Worm (Caenorhabditis elegans): ENCODE measurements around the gene flr-1.

flr-1 gene

ce11 chrX:13502282-13502681 lies 45.9 kb upstream of the flr-1 start:
- TF ChIP-seq irx-1 (tag; optimal IDR thresholded peaks at IDR 0.05) = no peak
- TF ChIP-seq elt-2 (tag; optimal IDR thresholded peaks at IDR 0.05) = no peak
- no peak for TF ChIP-seq ztf-11 (tag; optimal IDR thresholded peaks at IDR 0.05)
- TF ChIP-seq ceh-90 (tag; optimal IDR thresholded peaks at IDR 0.05) = no peak
- peak in 1 of 2 experiments; percentile 5 for TF ChIP-seq lin-35 (GFP tag; optimal IDR thresholded peaks at IDR 0.05)
- no peak for TF ChIP-seq hlh-4 (tag; optimal IDR thresholded peaks at IDR 0.05)
- TF ChIP-seq mab-9 (GFP tag; IDR thresholded peaks at IDR 0.05) = no peak
- no peak for TF ChIP-seq nhr-77 (tag; optimal IDR thresholded peaks at IDR 0.05)
- no peak for TF ChIP-seq pax-3 (tag; optimal IDR thresholded peaks at IDR 0.05)
- no peak for TF ChIP-seq jun-1 (tag; optimal IDR thresholded peaks at IDR 0.05)
- TF ChIP-seq F16B12.6 (tag; optimal IDR thresholded peaks at IDR 0.05) = no peak
- no peak for TF ChIP-seq nhr-12 (tag; optimal IDR thresholded peaks at IDR 0.05)
- TF ChIP-seq dsc-1 (tag; optimal IDR thresholded peaks at IDR 0.05) = peak; percentile 7
- no peak for TF ChIP-seq elt-3 (tag; optimal IDR thresholded peaks at IDR 0.05)
- no peak for TF ChIP-seq unc-62 (GFP tag; optimal IDR thresholded peaks at IDR 0.05)
- TF ChIP-seq hpl-2 (GFP tag; optimal IDR thresholded peaks at IDR 0.05) = no peak
- TF ChIP-seq fkh-4 (tag; optimal IDR thresholded peaks at IDR 0.05; ENCODE audit: borderline replicate concordance) = no peak
- peak; percentile 44 for TF ChIP-seq fkh-10 (GFP tag; optimal IDR thresholded peaks at IDR 0.05)
- no peak for TF ChIP-seq ceh-88 (GFP tag; IDR thresholded peaks at IDR 0.05)
- no peak for TF ChIP-seq ama-1 (optimal IDR thresholded peaks at IDR 0.05)
- no peak for TF ChIP-seq nhr-84 (tag; optimal IDR thresholded peaks at IDR 0.05)
- peak in 2 of 3 experiments; percentile 54 to 75 for TF ChIP-seq ceh-82 (tag; optimal IDR thresholded peaks at IDR 0.05)
- no peak for TF ChIP-seq unc-130 (tag; optimal IDR thresholded peaks at IDR 0.05)
- no peak for TF ChIP-seq C16A3.4 (tag; optimal IDR thresholded peaks at IDR 0.05)
- TF ChIP-seq nhr-76 (tag; optimal IDR thresholded peaks at IDR 0.05) = no peak
- TF ChIP-seq mep-1 (tag; optimal IDR thresholded peaks at IDR 0.05) = peak; percentile 23
- TF ChIP-seq ces-1 (GFP tag; optimal IDR thresholded peaks at IDR 0.05) = no peak
- no peak for TF ChIP-seq nhr-19 (GFP tag; conservative IDR thresholded peaks at IDR 0.05)
- peak; percentile 86 for TF ChIP-seq lin-14 (GFP tag; optimal IDR thresholded peaks at IDR 0.05)
- TF ChIP-seq aly-2 (tag; optimal IDR thresholded peaks at IDR 0.05) = no peak
- TF ChIP-seq unc-98 (GFP tag; IDR thresholded peaks at IDR 0.05) = no peak
- TF ChIP-seq zip-4 (GFP tag; optimal IDR thresholded peaks at IDR 0.05) = no peak
- no peak for TF ChIP-seq C04F5.9 (tag; optimal IDR thresholded peaks at IDR 0.05)
- TF ChIP-seq nhr-11 (tag; optimal IDR thresholded peaks at IDR 0.05) = no peak
- TF ChIP-seq lir-3 (tag; optimal IDR thresholded peaks at IDR 0.05; ENCODE audit: poor library complexity) = no peak
- TF ChIP-seq nhr-85 (tag) = no peak
- peak; percentile 30 for TF ChIP-seq isw-1 (GFP tag; IDR thresholded peaks at IDR 0.05)
- no peak for TF ChIP-seq sptf-1 (tag; optimal IDR thresholded peaks at IDR 0.05)
- peak; percentile 18 for TF ChIP-seq snu-23 (GFP tag; optimal IDR thresholded peaks at IDR 0.05)
- TF ChIP-seq blmp-1 (tag; optimal IDR thresholded peaks at IDR 0.05) = no peak
- peak; percentile 46 for TF ChIP-seq nhr-71 (tag; optimal IDR thresholded peaks at IDR 0.05)
- TF ChIP-seq fkh-8 (tag; optimal IDR thresholded peaks at IDR 0.05) = peak; percentile 66
- TF ChIP-seq zag-1 (tag; optimal IDR thresholded peaks at IDR 0.05) = no peak
- peak; percentile 51 for TF ChIP-seq nhr-47 (tag; optimal IDR thresholded peaks at IDR 0.05)
- no peak for TF ChIP-seq grh-1 (GFP tag; IDR thresholded peaks at IDR 0.05)
- no peak for TF ChIP-seq sup-37 (GFP tag; optimal IDR thresholded peaks at IDR 0.05)
- no peak for TF ChIP-seq efl-3 (GFP tag; optimal IDR thresholded peaks at IDR 0.05)
- TF ChIP-seq nhr-28 (tag; optimal IDR thresholded peaks at IDR 0.05) = no peak
- no peak for TF ChIP-seq rnt-1 (tag; optimal IDR thresholded peaks at IDR 0.05)
- TF ChIP-seq mdl-1 (tag; optimal IDR thresholded peaks at IDR 0.05) = no peak
- TF ChIP-seq pag-3 (tag; optimal IDR thresholded peaks at IDR 0.05; ENCODE audit: borderline replicate concordance, insufficient read depth) = no peak
- no peak for TF ChIP-seq skn-1 (tag; optimal IDR thresholded peaks at IDR 0.05)
- TF ChIP-seq ztf-4 (tag; optimal IDR thresholded peaks at IDR 0.05) = no peak
- TF ChIP-seq aha-1 (tag; optimal IDR thresholded peaks at IDR 0.05) = no peak

All from whole organism, L1 larva.